Worm (Caenorhabditis elegans) whole organism, L3 larva: ENCODE results near the gene Y5H2A.1.

Experiments
- R02D3.7 ChIP-seq: fragments of 150-350 bp; optimal IDR thresholded peaks from 2 replicates; lab custom pipeline; 2014; ENCODE audit warnings: missing biosample characterization, missing genetic modification characterization
- ZK546.5 ChIP-seq: sonication (generic microtip); optimal IDR thresholded peaks from 2 replicates; lab custom pipeline; 2017; ENCODE audit warnings: missing biosample characterization, missing genetic modification characterization
- ama-1 ChIP-seq: fragments of 150-350 bp; optimal IDR thresholded peaks from 2 replicates; lab custom pipeline; 2018
- elt-1 ChIP-seq: fragments of 150-350 bp; optimal IDR thresholded peaks from 2 replicates; lab custom pipeline; 2014; ENCODE audit warnings: missing biosample characterization, missing genetic modification characterization
- elt-3 ChIP-seq, 3 experiments: fragments of 150-350 bp in 1 of 3; sonication (generic microtip) in 2 of 3; optimal IDR thresholded peaks; 2 replicates in 2 of 3; 4 replicates in 1 of 3; lab custom pipeline; 2014 to 2017; ENCODE audit warnings: missing biosample characterization in 3 of 3, missing genetic modification characterization in 3 of 3
- eor-1 ChIP-seq, 2 experiments: fragments of 150-350 bp; optimal IDR thresholded peaks; 2 replicates each; lab custom pipeline; 2014 to 2018; ENCODE audit warnings: missing biosample characterization in 2 of 2, missing genetic modification characterization in 2 of 2
- fkh-10 ChIP-seq: sonication (generic microtip); optimal IDR thresholded peaks from 2 replicates; lab custom pipeline; 2017; ENCODE audit warnings: missing biosample characterization, missing genetic modification reagents, missing genetic modification characterization
- fos-1 ChIP-seq: fragments of 150-350 bp; optimal IDR thresholded peaks from 2 replicates; lab custom pipeline; 2014; ENCODE audit warnings: missing biosample characterization, missing genetic modification characterization
- jun-1 ChIP-seq: fragments of 150-350 bp; optimal IDR thresholded peaks from 2 replicates; lab custom pipeline; 2014; ENCODE audit warnings: missing biosample characterization, missing genetic modification reagents, missing genetic modification characterization
- lin-39 ChIP-seq: fragments of 150-350 bp; optimal IDR thresholded peaks from 2 replicates; lab custom pipeline; 2018; ENCODE audit warnings: missing biosample characterization, missing genetic modification reagents, missing genetic modification characterization
- nhr-28 ChIP-seq: fragments of 150-350 bp; optimal IDR thresholded peaks from 2 replicates; lab custom pipeline; 2014; ENCODE audit warnings: missing biosample characterization, missing genetic modification characterization
- pha-4 ChIP-seq: fragments of 150-350 bp; optimal IDR thresholded peaks from 2 replicates; lab custom pipeline; 2014; ENCODE audit warnings: missing biosample characterization, missing genetic modification reagents, missing genetic modification characterization
- snpc-4 ChIP-seq: fragments of 150-350 bp; optimal IDR thresholded peaks from 2 replicates; lab custom pipeline; 2014; ENCODE audit warnings: missing biosample characterization, missing genetic modification characterization
- unc-62 ChIP-seq: fragments of 150-350 bp; sonication (generic microtip); optimal IDR thresholded peaks from 4 replicates; lab custom pipeline; 2014; ENCODE audit warnings: missing biosample characterization, missing genetic modification reagents, missing genetic modification characterization

- TF ChIP-seq pha-4 (tag; lab: Kevin White, UChicago): no peak
- TF ChIP-seq fos-1 (tag; lab: Kevin White, UChicago): no peak
- TF ChIP-seq ama-1 (lab: Kevin White, UChicago): no peak
- TF ChIP-seq ZK546.5 (tag; lab: Kevin White, UChicago): no peak
- TF ChIP-seq R02D3.7 (tag; lab: Kevin White, UChicago): no peak
- no peak for TF ChIP-seq eor-1 (tag; optimal IDR thresholded peaks at IDR 0.05; lab: Kevin White, UChicago)
- no peak for TF ChIP-seq elt-1 (tag; lab: Kevin White, UChicago)
- no peak for TF ChIP-seq nhr-28 (tag; lab: Kevin White, UChicago)
- TF ChIP-seq lin-39 (tag; lab: Kevin White, UChicago): no peak
- TF ChIP-seq elt-3 (tag; optimal IDR thresholded peaks at IDR 0.05; lab: Kevin White, UChicago): no peak
- no peak for TF ChIP-seq jun-1 (tag; lab: Kevin White, UChicago)
- TF ChIP-seq snpc-4 (tag; lab: Kevin White, UChicago): no peak
- TF ChIP-seq fkh-10 (GFP tag; lab: Kevin White, UChicago): no peak
- no peak for TF ChIP-seq unc-62 (GFP tag; lab: Kevin White, UChicago)
These were observed 2.7 kb upstream of the Y5H2A.1 start, which contains the start of the genes Y5H2A.4 and abu-4 for ce11 chrV:2274253-2274892.
